Worm (Caenorhabditis elegans) whole organism, L2 larva: ENCODE data around the gene C29F9.9.
"Not testable (repeated sequence)": the region's sequence is repeated elsewhere in the genome, so short reads cannot be mapped to it uniquely, and the experiment has no call there.

ENCODE experiments used
- C34F6.9 ChIP-seq: fragments of 150-350 bp; optimal IDR thresholded peaks from 2 replicates; lab custom pipeline; 2014; ENCODE audit warnings: missing biosample characterization, missing genetic modification characterization
- F13H6.1 ChIP-seq: sonication (generic microtip); optimal IDR thresholded peaks from 2 replicates; lab custom pipeline; 2016; ENCODE audit warnings: missing genetic modification characterization, missing compliant biosample characterization
- R02D3.7 ChIP-seq: fragments of 150-350 bp; optimal IDR thresholded peaks from 2 replicates; lab custom pipeline; 2014; ENCODE audit warnings: missing biosample characterization, missing genetic modification characterization
- Y55F3AM.14 ChIP-seq: fragments of 200-800 bp; sonication (Bioruptor generic); optimal IDR thresholded peaks from 2 replicates; lab custom pipeline; 2018; ENCODE audit warnings: mild to moderate bottlenecking, missing genetic modification characterization, missing compliant biosample characterization
- ZK546.5 ChIP-seq: sonication (generic microtip); optimal IDR thresholded peaks from 2 replicates; lab custom pipeline; 2017; ENCODE audit warnings: missing biosample characterization, missing genetic modification characterization
- aly-2 ChIP-seq: fragments of 150-350 bp; optimal IDR thresholded peaks from 2 replicates; lab custom pipeline; 2014; ENCODE audit warnings: missing biosample characterization, missing genetic modification characterization
- crh-2 ChIP-seq: sonication (generic microtip); optimal IDR thresholded peaks from 2 replicates; lab custom pipeline; 2017; ENCODE audit warnings: missing biosample characterization, missing genetic modification characterization
- dmd-4 ChIP-seq: sonication (generic microtip); optimal IDR thresholded peaks from 2 replicates; lab custom pipeline; 2017; ENCODE audit warnings: missing biosample characterization, missing genetic modification characterization
- elt-1 ChIP-seq: fragments of 150-350 bp; optimal IDR thresholded peaks from 2 replicates; lab custom pipeline; 2014; ENCODE audit warnings: missing biosample characterization, missing genetic modification characterization
- elt-3 ChIP-seq: sonication (generic microtip); optimal IDR thresholded peaks from 2 replicates; lab custom pipeline; 2017; ENCODE audit warnings: missing biosample characterization, missing genetic modification characterization
- fos-1 ChIP-seq: fragments of 150-350 bp; optimal IDR thresholded peaks from 2 replicates; lab custom pipeline; 2014; ENCODE audit warnings: missing biosample characterization, missing genetic modification characterization
- gmeb-1 ChIP-seq: fragments of 150-350 bp; optimal IDR thresholded peaks from 2 replicates; lab custom pipeline; 2014; ENCODE audit warnings: missing biosample characterization, missing genetic modification characterization
- lin-11 ChIP-seq: fragments of 150-350 bp; sonication (generic microtip); optimal IDR thresholded peaks from 2 replicates; lab custom pipeline; 2014; ENCODE audit warnings: missing biosample characterization, missing genetic modification characterization, inconsistent platforms, mixed read lengths
- lin-39 ChIP-seq: fragments of 150-350 bp; optimal IDR thresholded peaks from 2 replicates; lab custom pipeline; 2014; ENCODE audit warnings: missing biosample characterization, missing genetic modification reagents, missing genetic modification characterization
- lsy-2 ChIP-seq, 2 experiments: fragments of 150-350 bp in 1 of 2; sonication (generic microtip) in 1 of 2; optimal IDR thresholded peaks; 2 replicates each; lab custom pipeline; 2014 to 2017; ENCODE audit warnings: missing biosample characterization in 2 of 2, missing genetic modification characterization in 2 of 2
- mab-5 ChIP-seq: fragments of 150-350 bp; optimal IDR thresholded peaks from 2 replicates; lab custom pipeline; 2014; ENCODE audit warnings: missing biosample characterization, missing genetic modification characterization
- mbf-1 ChIP-seq: sonication (generic microtip); optimal IDR thresholded peaks from 2 replicates; lab custom pipeline; 2017; ENCODE audit warnings: missing biosample characterization, missing genetic modification characterization
- nhr-11 ChIP-seq: fragments of 150-350 bp; optimal IDR thresholded peaks from 2 replicates; lab custom pipeline; 2014; ENCODE audit warnings: missing biosample characterization, missing genetic modification characterization
- nhr-12 ChIP-seq: fragments of 150-350 bp; optimal IDR thresholded peaks from 2 replicates; lab custom pipeline; 2014; ENCODE audit warnings: missing biosample characterization, missing genetic modification characterization
- nhr-129 ChIP-seq: fragments of 150-350 bp; optimal IDR thresholded peaks from 2 replicates; lab custom pipeline; 2014; ENCODE audit warnings: missing biosample characterization, missing genetic modification characterization
- nhr-23 ChIP-seq: fragments of 150-350 bp; optimal IDR thresholded peaks from 2 replicates; lab custom pipeline; 2014; ENCODE audit warnings: missing biosample characterization, missing genetic modification reagents, missing genetic modification characterization
- nhr-237 ChIP-seq: fragments of 150-350 bp; optimal IDR thresholded peaks from 2 replicates; lab custom pipeline; 2014; ENCODE audit warnings: missing biosample characterization, missing genetic modification characterization
- nhr-25 ChIP-seq: fragments of 150-350 bp; sonication (generic microtip); optimal IDR thresholded peaks from 3 replicates; lab custom pipeline; 2014; ENCODE audit warnings: missing biosample characterization, missing genetic modification characterization
- nhr-6 ChIP-seq: fragments of 150-350 bp; optimal IDR thresholded peaks from 2 replicates; lab custom pipeline; 2014; ENCODE audit warnings: missing biosample characterization, missing genetic modification characterization
- nhr-77 ChIP-seq: fragments of 150-350 bp; optimal IDR thresholded peaks from 2 replicates; lab custom pipeline; 2014; ENCODE audit warnings: missing biosample characterization, missing genetic modification characterization
- sem-4 ChIP-seq: fragments of 150-350 bp; optimal IDR thresholded peaks from 2 replicates; lab custom pipeline; 2014; ENCODE audit warnings: missing biosample characterization, missing genetic modification reagents, missing genetic modification characterization
- sma-3 ChIP-seq: sonication (generic microtip); optimal IDR thresholded peaks from 2 replicates; lab custom pipeline; 2016; ENCODE audit warnings: missing genetic modification reagents, missing genetic modification characterization, missing compliant biosample characterization
- sma-9 ChIP-seq, 2 experiments: fragments of 150-350 bp in 1 of 2; sonication (generic microtip) in 1 of 2; optimal IDR thresholded peaks; 2 replicates each; lab custom pipeline; 2014 to 2016; ENCODE audit warnings: missing genetic modification characterization in 2 of 2, mild to moderate bottlenecking in 1 of 2, missing biosample characterization in 1 of 2, missing compliant biosample characterization in 1 of 2, missing genetic modification reagents in 1 of 2, moderate library complexity in 1 of 2
- unc-39 ChIP-seq: fragments of 150-350 bp; optimal IDR thresholded peaks from 2 replicates; lab custom pipeline; 2014; ENCODE audit warnings: missing biosample characterization, missing genetic modification characterization
- unc-55 ChIP-seq: fragments of 150-350 bp; sonication (generic microtip); optimal IDR thresholded peaks from 3 replicates; lab custom pipeline; 2014; ENCODE audit warnings: missing biosample characterization, missing genetic modification reagents, missing genetic modification characterization
- unc-62 ChIP-seq: fragments of 150-350 bp; optimal IDR thresholded peaks from 2 replicates; lab custom pipeline; 2014; ENCODE audit warnings: missing biosample characterization, missing genetic modification reagents, missing genetic modification characterization
- zag-1 ChIP-seq: fragments of 150-350 bp; optimal IDR thresholded peaks from 2 replicates; lab custom pipeline; 2014; ENCODE audit warnings: missing biosample characterization, missing genetic modification characterization
- ztf-1 ChIP-seq: fragments of 200-800 bp; sonication (Bioruptor generic); conservative IDR thresholded peaks from 2 replicates; pipeline ENCODE4 v1.3.6; 2022; ENCODE audit warnings: missing genetic modification characterization, missing compliant biosample characterization
- ztf-11 ChIP-seq: sonication (generic microtip); optimal IDR thresholded peaks from 2 replicates; lab custom pipeline; 2017; ENCODE audit warnings: missing biosample characterization, missing genetic modification characterization

C29F9.9 gene

ce11 chrIII:130650-131049, 31.9 kb upstream of the C29F9.9 start, which contains the start of the genes nhr-280 and C29F9.2:
TSS of gene nhr-280 (minus strand) at chrIII:130750.
TSS of gene C29F9.2 (plus strand) at chrIII:130947.
- no peak for TF ChIP-seq sem-4
- TF ChIP-seq mab-5 (tag; lab: Kevin White, UChicago): no peak
- no peak for TF ChIP-seq lsy-2 (tag; optimal IDR thresholded peaks at IDR 0.05; lab: Kevin White, UChicago)
- no peak for TF ChIP-seq gmeb-1 (tag; lab: Kevin White, UChicago)
- no peak for TF ChIP-seq crh-2 (tag; lab: Kevin White, UChicago)
- TF ChIP-seq sma-3: no peak

- TF ChIP-seq nhr-6 (tag; lab: Kevin White, UChicago) (no peak), elt-1 (tag; lab: Kevin White, UChicago) (no peak), nhr-23 (tag; lab: Kevin White, UChicago) (no peak), mbf-1 (tag; lab: Kevin White, UChicago) (no peak), C34F6.9 (no peak), nhr-77 (tag; lab: Kevin White, UChicago) (no peak), unc-55 (no peak), ztf-11 (tag; lab: Kevin White, UChicago) (no peak), aly-2 (tag; lab: Kevin White, UChicago) (no peak), R02D3.7 (tag; lab: Kevin White, UChicago) (no peak), zag-1 (no peak), nhr-11 (tag; lab: Kevin White, UChicago) (no peak)
Observed at ce11 chrIII:124478-124877, 25.8 kb upstream of the C29F9.9 start, which contains the start of gene pals-23. TSS of gene pals-23 (plus strand) at chrIII:124778.

ce11 chrIII:121983-122449, 23.3 kb upstream of the C29F9.9 start, which contains the start of gene C29F9.12:
TSS of gene C29F9.12 (minus strand) at chrIII:122033.
- TF ChIP-seq mab-5, mbf-1, elt-3 (tag; lab: Kevin White, UChicago): not testable (repeated sequence)

ce11 chrIII:120199-120598, 21.5 kb upstream of the C29F9.9 start, which contains the start of gene pals-24:
TSS of gene pals-24 (plus strand) at chrIII:120435.
- TF ChIP-seq ZK546.5: no peak
- no peak for TF ChIP-seq unc-39 (tag; lab: Kevin White, UChicago)
- no peak for TF ChIP-seq elt-1 (tag; lab: Kevin White, UChicago)
- no peak for TF ChIP-seq mab-5 (tag; lab: Kevin White, UChicago)
- no peak for TF ChIP-seq lsy-2 (tag; optimal IDR thresholded peaks at IDR 0.05; lab: Kevin White, UChicago)
- TF ChIP-seq nhr-23 (tag; lab: Kevin White, UChicago): no peak
- TF ChIP-seq fos-1: peak; percentile 84
- no peak for TF ChIP-seq nhr-6 (tag; lab: Kevin White, UChicago)
- TF ChIP-seq F13H6.1 (tag; lab: Kevin White, UChicago): peak; percentile 8
- peak; percentile 26 for TF ChIP-seq gmeb-1 (tag; lab: Kevin White, UChicago)
- TF ChIP-seq crh-2 (tag; lab: Kevin White, UChicago): peak; percentile 16
- TF ChIP-seq sma-9 (GFP tag; optimal IDR thresholded peaks at IDR 0.05; lab: Kevin White, UChicago): peak; percentile 8
- TF ChIP-seq sma-9 (tag; optimal IDR thresholded peaks at IDR 0.05; lab: Kevin White, UChicago): no peak

- TF ChIP-seq sem-4 (no peak), nhr-25 (tag; lab: Kevin White, UChicago) (no peak), unc-39 (tag; lab: Kevin White, UChicago) (no peak), unc-62 (GFP tag; lab: Kevin White, UChicago) (no peak), dmd-4 (tag; lab: Kevin White, UChicago) (no peak), fos-1 (no peak), lin-11 (tag; lab: Kevin White, UChicago) (no peak), elt-3 (tag; lab: Kevin White, UChicago) (no peak), lin-39 (tag; lab: Kevin White, UChicago) (no peak), unc-55 (no peak), Y55F3AM.14 (GFP tag; lab: Kevin White, UChicago) (no peak), nhr-129 (tag; lab: Kevin White, UChicago) (no peak), mab-5 (tag; lab: Kevin White, UChicago) (no peak), sma-9 (GFP tag; optimal IDR thresholded peaks at IDR 0.05; lab: Kevin White, UChicago) (no peak), sma-9 (tag; optimal IDR thresholded peaks at IDR 0.05; lab: Kevin White, UChicago) (no peak), nhr-237 (tag; lab: Kevin White, UChicago) (no peak), ztf-1 (GFP tag; lab: Robert Waterston, UW) (no peak), lsy-2 (tag; optimal IDR thresholded peaks at IDR 0.05; lab: Kevin White, UChicago) (no peak), nhr-12 (tag; lab: Kevin White, UChicago) (no peak)
Observed at ce11 chrIII:117857-118256, 19.1 kb upstream of the C29F9.9 start.
